5 fruit fly cellular contexts compared by ENCODE assay signal in the genomic region with DNA sequence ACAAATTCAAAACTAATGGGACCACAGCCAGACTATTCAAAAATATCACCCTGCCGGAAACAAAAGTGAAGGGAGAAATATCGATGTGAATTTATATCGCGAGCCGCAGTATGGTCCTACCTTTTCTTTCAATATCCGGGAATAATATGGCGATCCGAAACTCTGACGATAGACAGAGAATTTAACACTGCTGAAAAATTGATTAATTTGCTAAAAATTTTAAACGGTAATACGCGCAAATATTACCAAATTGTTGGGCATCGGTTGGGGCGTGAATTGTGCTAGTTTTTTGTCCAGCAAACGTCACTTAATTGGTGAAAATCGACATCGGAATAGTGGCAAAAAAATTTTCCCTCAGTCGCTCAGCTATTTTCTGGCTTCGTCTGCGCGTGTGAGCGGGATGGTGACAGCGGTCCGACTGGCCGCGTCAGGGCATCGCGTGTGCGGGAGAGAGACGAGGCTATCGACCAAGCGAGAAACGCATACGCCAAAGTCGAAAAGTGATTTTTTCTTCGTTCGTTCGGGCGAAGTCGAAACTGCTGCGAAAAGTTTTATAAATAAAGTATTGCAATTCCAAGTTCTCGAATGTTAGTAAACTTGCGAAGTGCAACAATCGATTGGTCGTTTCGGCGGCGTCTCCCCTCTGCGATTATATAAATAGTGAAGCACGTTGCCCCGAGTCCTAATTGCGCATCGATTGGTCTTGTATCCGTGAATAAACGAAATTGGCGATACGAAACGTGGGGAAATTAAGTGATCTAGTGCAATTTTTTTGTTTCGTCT.
A peak's percentile ranks its signal among the peaks of the same experiment; 100 is the strongest.
TF ChIP-seq lines count a peak whose summit lies in the region.

A gene (plus strand): TSS at position 140 of the 783 bp plus-strand sequence.

TF ChIP-seq in whole organism, adult, 20 proteins besides CTCF, POLR2A, EP300 and RAD21 (continued from another document):
- TF ChIP-seq CG5204 (GFP tag; optimal IDR thresholded peaks at IDR 0.05; lab: Kevin White, UChicago): no peak
- no peak for TF ChIP-seq Clk (GFP tag; optimal IDR thresholded peaks at IDR 0.05; lab: Kevin White, UChicago)
- TF ChIP-seq Mnt (GFP tag; optimal IDR thresholded peaks at IDR 0.05; lab: Kevin White, UChicago): peak; percentile 70
- peak; percentile 84 for TF ChIP-seq CG7101 (tag; optimal IDR thresholded peaks at IDR 0.05; lab: Kevin White, UChicago)
- TF ChIP-seq CG14711 (tag; optimal IDR thresholded peaks at IDR 0.05; lab: Kevin White, UChicago): peak; percentile 39

TF ChIP-seq in whole organism, embryonic, 481 proteins besides CTCF, POLR2A, EP300 and RAD21 (continued from another document and continues in another):
- TF ChIP-seq Chrac-16 (GFP tag; optimal IDR thresholded peaks at IDR 0.05; lab: Kevin White, UChicago) (peak; percentile 27), CG18476 (GFP tag; optimal IDR thresholded peaks at IDR 0.05; lab: Kevin White, UChicago) (no peak), E2f2 (GFP tag; IDR thresholded peaks at IDR 0.05; lab: Robert Waterston, UW) (peak; percentile 61; the same call in 1 of the 2 replicates), MBD-R2 (GFP tag; IDR thresholded peaks at IDR 0.05; lab: Robert Waterston, UW) (no peak), slp2 (GFP tag; optimal IDR thresholded peaks at IDR 0.05; lab: Kevin White, UChicago) (peak; percentile 81), dimm (GFP tag; IDR thresholded peaks at IDR 0.05; lab: Robert Waterston, UW) (0 out of 2 replicates have a peak, but pooled peaks have one; percentile 42), fu2 (GFP tag; optimal IDR thresholded peaks at IDR 0.05; lab: Kevin White, UChicago) (peak; percentile 78), wor (GFP tag; IDR thresholded peaks at IDR 0.05; lab: Robert Waterston, UW) (no peak), CG34422 (GFP tag; IDR thresholded peaks at IDR 0.05; lab: Robert Waterston, UW) (peak; percentile 79), dpn (GFP tag; optimal IDR thresholded peaks at IDR 0.05; lab: Kevin White, UChicago) (peak; percentile 33 to 86), B-H2 (GFP tag; optimal IDR thresholded peaks at IDR 0.05; lab: Kevin White, UChicago) (peak; percentile 91), luna (GFP tag; optimal IDR thresholded peaks at IDR 0.05; lab: Kevin White, UChicago) (peak; percentile 84), vvl (GFP tag; IDR thresholded peaks at IDR 0.05; lab: Robert Waterston, UW) (peak; percentile 81), ERR (GFP tag; optimal IDR thresholded peaks at IDR 0.05; lab: Kevin White, UChicago) (peak; percentile 6), Side (GFP tag; optimal IDR thresholded peaks at IDR 0.05; lab: Kevin White, UChicago) (peak; percentile 86), pho (GFP tag; optimal IDR thresholded peaks at IDR 0.05; lab: Kevin White, UChicago) (peak; percentile 71), CG12769 (tag; optimal IDR thresholded peaks at IDR 0.05; lab: Kevin White, UChicago) (peak; percentile 62), run (tag; optimal IDR thresholded peaks at IDR 0.05; lab: Kevin White, UChicago) (no peak), ATbp (GFP tag; optimal IDR thresholded peaks at IDR 0.05; lab: Kevin White, UChicago) (peak; percentile 54), ind (GFP tag; optimal IDR thresholded peaks at IDR 0.05; lab: Kevin White, UChicago) (peak; percentile 65), CG18011 (GFP tag; optimal IDR thresholded peaks at IDR 0.05; lab: Kevin White, UChicago) (peak; percentile 64), kah (GFP tag; optimal IDR thresholded peaks at IDR 0.05; lab: Kevin White, UChicago) (peak; percentile 67), Nf-YA (GFP tag; IDR thresholded peaks at IDR 0.05; lab: Robert Waterston, UW) (peak; percentile 70; the same call in 1 of the 2 replicates), Max (GFP tag; optimal IDR thresholded peaks at IDR 0.05; lab: Kevin White, UChicago) (peak; percentile 61), Aef1 (GFP tag; IDR thresholded peaks at IDR 0.05; lab: Robert Waterston, UW) (peak; percentile 69), shn (GFP tag; optimal IDR thresholded peaks at IDR 0.05; lab: Kevin White, UChicago) (peak; percentile 81), lbe (GFP tag; optimal IDR thresholded peaks at IDR 0.05; lab: Kevin White, UChicago) (peak; percentile 52), Hsf (GFP tag; optimal IDR thresholded peaks at IDR 0.05; lab: Kevin White, UChicago) (peak; percentile 84)

TF ChIP-seq in whole organism, prepupa, 60 proteins besides CTCF, POLR2A, EP300 and RAD21 (continued from another document and continues in another):
- TF ChIP-seq Gug (GFP tag; IDR thresholded peaks at IDR 0.05; lab: Robert Waterston, UW) (no peak; the same call in 1 of the 2 replicates), Lpt (GFP tag; optimal IDR thresholded peaks at IDR 0.05; lab: Kevin White, UChicago) (no peak), CG6808 (GFP tag; optimal IDR thresholded peaks at IDR 0.05; lab: Kevin White, UChicago) (peak; percentile 25), Sox15 (GFP tag; optimal IDR thresholded peaks at IDR 0.05; lab: Kevin White, UChicago) (peak; percentile 15), CG6276 (GFP tag; optimal IDR thresholded peaks at IDR 0.05; lab: Kevin White, UChicago) (no peak), CG34406 (GFP tag; optimal IDR thresholded peaks at IDR 0.05; lab: Kevin White, UChicago) (peak; percentile 74), cyc (GFP tag; optimal IDR thresholded peaks at IDR 0.05; lab: Kevin White, UChicago) (peak; percentile 81), esn (GFP tag; optimal IDR thresholded peaks at IDR 0.05; lab: Kevin White, UChicago) (peak; percentile 86), dsx (GFP tag; optimal IDR thresholded peaks at IDR 0.05; lab: Kevin White, UChicago; ENCODE audit: poor library complexity, severe bottlenecking) (no peak), CG11762 (GFP tag; optimal IDR thresholded peaks at IDR 0.05; lab: Kevin White, UChicago; ENCODE audit: insufficient read depth) (peak; percentile 34), OdsH (GFP tag; optimal IDR thresholded peaks at IDR 0.05; lab: Kevin White, UChicago) (peak; percentile 72), CG3032 (tag; optimal IDR thresholded peaks at IDR 0.05; lab: Kevin White, UChicago) (peak; percentile 27), CG6163 (GFP tag; IDR thresholded peaks at IDR 0.05; lab: Robert Waterston, UW) (peak; percentile 70), salr (GFP tag; optimal IDR thresholded peaks at IDR 0.05; lab: Kevin White, UChicago) (peak; percentile 65 to 79), ss (GFP tag; optimal IDR thresholded peaks at IDR 0.05; lab: Kevin White, UChicago) (peak; percentile 5 to 67), CG6854 (GFP tag; optimal IDR thresholded peaks at IDR 0.05; lab: Kevin White, UChicago) (peak; percentile 88), CG10631 (GFP tag; optimal IDR thresholded peaks at IDR 0.05; lab: Kevin White, UChicago) (peak; percentile 37), spab (GFP tag; optimal IDR thresholded peaks at IDR 0.05; lab: Kevin White, UChicago) (peak; percentile 14), Blimp-1 (GFP tag; optimal IDR thresholded peaks at IDR 0.05; lab: Kevin White, UChicago) (peak; percentile 54), CG10669 (GFP tag; optimal IDR thresholded peaks at IDR 0.05; lab: Kevin White, UChicago) (peak; percentile 54), Met (GFP tag; optimal IDR thresholded peaks at IDR 0.05; lab: Kevin White, UChicago) (peak; percentile 83), Ets21C (GFP tag; optimal IDR thresholded peaks at IDR 0.05; lab: Kevin White, UChicago) (peak; percentile 45), CG11902 (GFP tag; optimal IDR thresholded peaks at IDR 0.05; lab: Kevin White, UChicago) (peak; percentile 48), eg (GFP tag; IDR thresholded peaks at IDR 0.05; lab: Robert Waterston, UW) (peak; percentile 67; the same call in 2 of the 3 replicates), CG6792 (GFP tag; optimal IDR thresholded peaks at IDR 0.05; lab: Kevin White, UChicago) (peak; percentile 43), CG7368 (GFP tag; optimal IDR thresholded peaks at IDR 0.05; lab: Kevin White, UChicago) (peak; percentile 51), CG8319 (GFP tag; optimal IDR thresholded peaks at IDR 0.05; lab: Kevin White, UChicago) (peak; percentile 71), CG16779 (tag; optimal IDR thresholded peaks at IDR 0.05; lab: Kevin White, UChicago) (no peak), Sox102F (GFP tag; optimal IDR thresholded peaks at IDR 0.05; lab: Kevin White, UChicago) (peak; percentile 67)

TF ChIP-seq in whole organism, pupa, 21 proteins besides CTCF, POLR2A, EP300 and RAD21 (continued from another document):
- peak; percentile 43 for TF ChIP-seq CG15710 (tag; optimal IDR thresholded peaks at IDR 0.05; lab: Kevin White, UChicago)
TF ChIP-seq in whole organism, pupa: peak in this region for 9.

TF ChIP-seq in whole organism, wandering third instar larva, 38 proteins besides CTCF, POLR2A, EP300 and RAD21 (continued from another document):
- TF ChIP-seq Dif (GFP tag; optimal IDR thresholded peaks at IDR 0.05; lab: Kevin White, UChicago; ENCODE audit: partially characterized antibody) (peak; percentile 8), sage (GFP tag; optimal IDR thresholded peaks at IDR 0.05; lab: Kevin White, UChicago) (no peak), Sp1 (GFP tag; optimal IDR thresholded peaks at IDR 0.05; lab: Kevin White, UChicago) (peak; percentile 83), rgr (GFP tag; optimal IDR thresholded peaks at IDR 0.05; lab: Kevin White, UChicago) (peak; percentile 91), CrebA (GFP tag; optimal IDR thresholded peaks at IDR 0.05; lab: Kevin White, UChicago; ENCODE audit: borderline replicate concordance) (no peak), tai (GFP tag; optimal IDR thresholded peaks at IDR 0.05; lab: Kevin White, UChicago) (no peak), h (GFP tag; optimal IDR thresholded peaks at IDR 0.05; lab: Kevin White, UChicago) (peak; percentile 77), dl (GFP tag; optimal IDR thresholded peaks at IDR 0.05; lab: Kevin White, UChicago; ENCODE audit: insufficient read depth in 1 of 2, partially characterized antibody in 2 of 2) (no peak), Myc (optimal IDR thresholded peaks at IDR 0.05; lab: Kevin White, UChicago) (no peak), N (GFP tag; optimal IDR thresholded peaks at IDR 0.05; lab: Kevin White, UChicago) (no peak), GATAd (GFP tag; optimal IDR thresholded peaks at IDR 0.05; lab: Kevin White, UChicago) (no peak), Hnf4 (GFP tag; optimal IDR thresholded peaks at IDR 0.05; lab: Kevin White, UChicago) (peak; percentile 59), fru (GFP tag; optimal IDR thresholded peaks at IDR 0.05; lab: Kevin White, UChicago) (peak; percentile 63), ey (GFP tag; optimal IDR thresholded peaks at IDR 0.05; lab: Kevin White, UChicago) (peak; percentile 50)
